Fruit fly (Drosophila melanogaster) whole organism, prepupa: ENCODE data around the gene Hpf1.

Source experiments
- CG16779 ChIP-seq: fragments of 200-800 bp; sonication (Bioruptor generic); optimal IDR thresholded peaks from 3 replicates; lab custom pipeline; 2017; ENCODE audit warnings: missing biosample characterization, mild to moderate bottlenecking, missing genetic modification characterization
- Sox102F ChIP-seq: fragments of 200-800 bp; sonication (Bioruptor generic); optimal IDR thresholded peaks from 2 replicates; lab custom pipeline; 2016; ENCODE audit warnings: missing biosample characterization, mild to moderate bottlenecking, missing genetic modification characterization
- dsx ChIP-seq: fragments of 200-800 bp; optimal IDR thresholded peaks from 3 replicates; lab custom pipeline; 2019; ENCODE audit warnings: missing biosample characterization, mild to moderate bottlenecking, missing genetic modification characterization, moderate library complexity; ENCODE audit not compliant: poor library complexity, severe bottlenecking

DNA sequence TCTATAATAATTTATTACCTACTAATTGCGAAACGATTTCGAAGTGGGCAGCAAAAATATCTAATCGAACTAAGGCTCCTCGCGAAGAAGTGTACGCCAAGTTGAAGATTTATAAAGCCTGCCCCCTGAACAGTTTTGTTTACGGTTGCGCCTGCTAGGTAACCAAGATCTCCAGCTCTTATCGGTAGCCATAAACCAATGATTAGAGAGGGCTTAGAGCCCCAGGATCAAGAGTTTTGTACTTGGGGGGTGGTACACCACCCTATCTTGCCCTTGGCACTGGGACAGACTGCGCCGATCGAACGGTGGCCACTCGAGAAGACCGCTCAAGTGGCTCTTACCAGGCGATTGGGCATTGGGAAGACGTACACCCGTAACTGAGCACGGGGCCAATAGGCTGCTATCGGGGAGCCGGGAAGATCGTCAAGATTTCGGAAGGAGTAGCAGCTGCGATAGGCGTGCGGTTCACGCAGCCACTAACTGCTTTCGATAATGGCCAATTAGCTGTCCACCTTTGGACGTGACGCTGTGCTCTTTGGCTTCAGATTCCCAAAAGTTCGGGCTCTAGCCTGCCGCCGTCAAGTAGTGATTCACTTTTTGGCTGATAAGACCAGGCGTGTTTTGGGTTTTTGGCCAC is 40.8 kb downstream of the Hpf1 start:
- TF ChIP-seq CG16779 (no peak), Sox102F (GFP tag; lab: Kevin White, UChicago) (no peak), dsx (GFP tag; lab: Kevin White, UChicago) (no peak)
